Worm (Caenorhabditis elegans) whole organism, midembryonic: Measurements from ENCODE around the gene Y102F5A.1.

ENCODE experiments used
- T22C8.4 ChIP-seq: fragments of 200-800 bp; sonication (Bioruptor generic); IDR thresholded peaks from 2 replicates; pipeline ENCODE4 v1.3.6; 2022; ENCODE audit warnings: missing genetic modification characterization, missing compliant biosample characterization
- cog-1 ChIP-seq: sonication (generic microtip); optimal IDR thresholded peaks from 2 replicates; lab custom pipeline; 2016; ENCODE audit warnings: missing genetic modification characterization, missing compliant biosample characterization
- flt-1 ChIP-seq: fragments of 200-800 bp; sonication (Bioruptor generic); IDR thresholded peaks from 2 replicates; pipeline ENCODE4 v1.3.6; 2022; ENCODE audit warnings: missing genetic modification characterization, missing compliant biosample characterization
- klf-2 ChIP-seq: fragments of 200-800 bp; sonication (Bioruptor generic); conservative IDR thresholded peaks from 2 replicates; pipeline ENCODE4 v1.3.6; 2022; ENCODE audit warnings: missing genetic modification reagents, missing genetic modification characterization, missing compliant biosample characterization
- med-1 ChIP-seq: sonication (generic microtip); optimal IDR thresholded peaks from 2 replicates; lab custom pipeline; 2017; ENCODE audit warnings: missing genetic modification characterization, mild to moderate bottlenecking, missing compliant biosample characterization, antibody characterized with exemption, missing genetic modification reagents; ENCODE audit not compliant: insufficient read depth
- ref-1 ChIP-seq: fragments of 200-800 bp; sonication (Bioruptor generic); conservative IDR thresholded peaks from 2 replicates; pipeline ENCODE4 v1.3.6; 2022; ENCODE audit warnings: missing genetic modification reagents, missing genetic modification characterization, missing compliant biosample characterization
- tab-1 ChIP-seq: fragments of 200-800 bp; sonication (Bioruptor generic); IDR thresholded peaks from 2 replicates; pipeline ENCODE4 v1.3.6; 2022; ENCODE audit warnings: missing genetic modification characterization, missing compliant biosample characterization
- ztf-23 ChIP-seq: fragments of 200-800 bp; sonication (Bioruptor generic); IDR thresholded peaks from 2 replicates; pipeline ENCODE4 v1.3.6; 2022; ENCODE audit warnings: missing genetic modification reagents, missing genetic modification characterization, missing compliant biosample characterization
- ztf-29 ChIP-seq: fragments of 200-800 bp; sonication (Bioruptor generic); IDR thresholded peaks from 2 replicates; pipeline ENCODE4 v1.3.6; 2022; ENCODE audit warnings: missing genetic modification reagents, missing genetic modification characterization, missing compliant biosample characterization

The Y102F5A.1 gene

ce11 chrX:11784230-11784629 is at the start of gene Y102F5A.1:
TSS of gene Y102F5A.1 (minus strand) at chrX:11784330.
- TF ChIP-seq flt-1 (GFP tag; lab: Robert Waterston, UW), result no peak
- no peak for TF ChIP-seq cog-1 (tag; lab: Kevin White, UChicago)
- TF ChIP-seq ztf-23 (GFP tag; lab: Robert Waterston, UW), result no peak
- TF ChIP-seq klf-2 (GFP tag; lab: Robert Waterston, UW), result no peak
- no peak for TF ChIP-seq ref-1 (GFP tag; lab: Robert Waterston, UW)
- no peak for TF ChIP-seq med-1 (GFP tag; lab: Kevin White, UChicago)
- no peak for TF ChIP-seq tab-1 (GFP tag; lab: Robert Waterston, UW)
- no peak for TF ChIP-seq ztf-29
- TF ChIP-seq T22C8.4, result no peak

ce11 chrX:11828661-11829060 is 44.5 kb upstream of the Y102F5A.1 start:
- no peak for TF ChIP-seq ztf-23 (GFP tag; lab: Robert Waterston, UW)
- no peak for TF ChIP-seq klf-2 (GFP tag; lab: Robert Waterston, UW)
- TF ChIP-seq T22C8.4, result no peak
- TF ChIP-seq med-1 (GFP tag; lab: Kevin White, UChicago), result no peak
- no peak for TF ChIP-seq ztf-29
- TF ChIP-seq tab-1 (GFP tag; lab: Robert Waterston, UW), result no peak
- no peak for TF ChIP-seq cog-1 (tag; lab: Kevin White, UChicago)
- no peak for TF ChIP-seq flt-1 (GFP tag; lab: Robert Waterston, UW)
- TF ChIP-seq ref-1 (GFP tag; lab: Robert Waterston, UW), result no peak

- TF ChIP-seq tab-1 (GFP tag; lab: Robert Waterston, UW) (no peak), T22C8.4 (no peak), cog-1 (tag; lab: Kevin White, UChicago) (no peak), klf-2 (GFP tag; lab: Robert Waterston, UW) (no peak), flt-1 (GFP tag; lab: Robert Waterston, UW) (no peak), med-1 (GFP tag; lab: Kevin White, UChicago) (no peak), ztf-29 (no peak), ref-1 (GFP tag; lab: Robert Waterston, UW) (no peak), ztf-23 (GFP tag; lab: Robert Waterston, UW) (no peak)
Measured at ce11 chrX:11827528-11827927, 43.4 kb upstream of the Y102F5A.1 start.

DNA sequence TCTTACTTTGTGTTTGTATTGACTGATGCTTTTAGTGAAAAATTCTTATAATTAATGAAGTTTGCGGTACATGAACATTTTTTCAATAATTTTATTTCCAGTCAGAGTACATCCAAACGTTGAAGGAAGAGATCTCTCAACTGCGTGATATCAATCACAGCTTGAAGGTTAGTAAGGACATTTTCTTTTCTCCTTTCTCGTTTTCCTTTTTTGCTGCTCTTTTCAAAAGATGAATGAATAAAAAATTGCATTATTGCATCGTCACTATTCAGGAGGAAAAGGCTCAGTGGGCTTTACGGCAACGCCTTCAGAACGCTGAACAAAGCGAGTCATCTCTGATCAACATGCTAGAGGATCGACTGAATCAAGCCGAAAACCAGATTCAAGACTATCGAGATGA is 42.8 kb upstream of the Y102F5A.1 start:
- TF ChIP-seq ztf-29, result no peak
- no peak for TF ChIP-seq cog-1 (tag; lab: Kevin White, UChicago)
- TF ChIP-seq T22C8.4, result no peak
- no peak for TF ChIP-seq tab-1 (GFP tag; lab: Robert Waterston, UW)
- TF ChIP-seq flt-1 (GFP tag; lab: Robert Waterston, UW), result no peak
- TF ChIP-seq klf-2 (GFP tag; lab: Robert Waterston, UW), result no peak
- no peak for TF ChIP-seq ref-1 (GFP tag; lab: Robert Waterston, UW)
- TF ChIP-seq med-1 (GFP tag; lab: Kevin White, UChicago), result no peak
- no peak for TF ChIP-seq ztf-23 (GFP tag; lab: Robert Waterston, UW)

ce11 chrX:11823704-11824103 is 39.6 kb upstream of the Y102F5A.1 start, which contains the start of gene tag-241:
TSS of gene tag-241 (plus strand) at chrX:11824004.
- no peak for TF ChIP-seq T22C8.4
- no peak for TF ChIP-seq ref-1 (GFP tag; lab: Robert Waterston, UW)
- no peak for TF ChIP-seq flt-1 (GFP tag; lab: Robert Waterston, UW)
- no peak for TF ChIP-seq tab-1 (GFP tag; lab: Robert Waterston, UW)
- no peak for TF ChIP-seq ztf-29
- TF ChIP-seq med-1 (GFP tag; lab: Kevin White, UChicago), result no peak

ce11 chrX:11821159-11821720 is 37.1 kb upstream of the Y102F5A.1 start:
- no peak for TF ChIP-seq klf-2 (GFP tag; lab: Robert Waterston, UW)
- TF ChIP-seq ztf-23 (GFP tag; lab: Robert Waterston, UW), result no peak
- no peak for TF ChIP-seq ref-1 (GFP tag; lab: Robert Waterston, UW)
- TF ChIP-seq cog-1 (tag; lab: Kevin White, UChicago), result no peak
- TF ChIP-seq med-1 (GFP tag; lab: Kevin White, UChicago), result no peak
- no peak for TF ChIP-seq ztf-29
- no peak for TF ChIP-seq tab-1 (GFP tag; lab: Robert Waterston, UW)
- no peak for TF ChIP-seq T22C8.4
- no peak for TF ChIP-seq flt-1 (GFP tag; lab: Robert Waterston, UW)

DNA sequence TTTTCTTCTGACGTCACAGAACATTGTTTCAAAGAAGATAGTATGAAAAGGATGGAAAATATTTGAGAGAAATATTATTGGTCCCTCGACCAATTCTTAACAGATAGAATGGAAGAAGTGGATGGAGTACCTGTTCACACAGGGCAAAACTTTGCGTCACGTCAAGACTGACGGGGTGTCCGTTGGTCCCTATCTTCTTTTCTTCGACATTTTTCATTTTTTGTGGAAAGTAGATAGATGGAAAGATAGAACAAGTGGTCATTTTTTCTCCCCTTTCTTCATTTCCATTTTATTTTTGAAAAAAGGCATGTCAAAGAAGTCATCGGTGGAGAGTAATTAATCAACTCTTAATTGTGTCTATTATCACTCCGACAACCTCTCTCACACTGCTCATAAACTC is 34.6 kb upstream of the Y102F5A.1 start:
- TF ChIP-seq tab-1 (GFP tag; lab: Robert Waterston, UW) (no peak), flt-1 (GFP tag; lab: Robert Waterston, UW) (no peak), med-1 (GFP tag; lab: Kevin White, UChicago) (no peak), ztf-29 (no peak), klf-2 (GFP tag; lab: Robert Waterston, UW) (no peak), T22C8.4 (no peak), ztf-23 (GFP tag; lab: Robert Waterston, UW) (no peak), cog-1 (tag; lab: Kevin White, UChicago) (no peak)

DNA sequence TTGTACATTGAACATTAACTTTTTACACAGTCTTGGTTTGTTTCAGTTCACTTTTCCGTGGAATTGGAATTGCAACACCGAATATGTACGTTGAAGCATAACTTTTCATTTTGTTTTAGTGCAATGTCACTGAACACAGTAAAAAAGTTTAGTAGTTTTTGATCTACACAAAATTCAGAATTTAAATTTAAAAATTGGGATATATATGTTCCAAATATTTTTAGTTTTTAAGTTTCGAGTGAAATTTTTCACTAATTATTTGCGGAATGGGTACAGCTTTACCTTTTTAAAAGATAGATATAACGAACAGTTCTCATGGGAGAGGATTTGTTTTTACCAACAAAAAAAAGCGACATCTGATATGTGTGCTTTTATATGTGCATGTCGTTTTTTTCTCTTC is 32.7 kb upstream of the Y102F5A.1 start:
- no peak for TF ChIP-seq tab-1 (GFP tag; lab: Robert Waterston, UW)
- TF ChIP-seq klf-2 (GFP tag; lab: Robert Waterston, UW), result no peak
- no peak for TF ChIP-seq ztf-29
- no peak for TF ChIP-seq med-1 (GFP tag; lab: Kevin White, UChicago)
- no peak for TF ChIP-seq cog-1 (tag; lab: Kevin White, UChicago)
- TF ChIP-seq ref-1 (GFP tag; lab: Robert Waterston, UW), result no peak
- TF ChIP-seq flt-1 (GFP tag; lab: Robert Waterston, UW), result no peak
- TF ChIP-seq T22C8.4, result no peak

ce11 chrX:11814667-11815066 is 30.5 kb upstream of the Y102F5A.1 start, which contains the start of gene C34E11.2:
TSS of gene C34E11.2 (minus strand) at chrX:11814750.
- TF ChIP-seq tab-1 (GFP tag; lab: Robert Waterston, UW), result no peak
- TF ChIP-seq T22C8.4, result no peak
- TF ChIP-seq cog-1 (tag; lab: Kevin White, UChicago), result no peak
- TF ChIP-seq ztf-23 (GFP tag; lab: Robert Waterston, UW), result no peak
- TF ChIP-seq med-1 (GFP tag; lab: Kevin White, UChicago), result no peak
- no peak for TF ChIP-seq flt-1 (GFP tag; lab: Robert Waterston, UW)
- no peak for TF ChIP-seq ztf-29
- TF ChIP-seq klf-2 (GFP tag; lab: Robert Waterston, UW), result no peak
- TF ChIP-seq ref-1 (GFP tag; lab: Robert Waterston, UW), result no peak
